Worm (Caenorhabditis elegans): ENCODE results near the gene pld-1.
"Not testable (repeated sequence)": the region's sequence is repeated elsewhere in the genome, so short reads cannot be mapped to it uniquely, and the experiment has no call there.

The pld-1 gene

DNA sequence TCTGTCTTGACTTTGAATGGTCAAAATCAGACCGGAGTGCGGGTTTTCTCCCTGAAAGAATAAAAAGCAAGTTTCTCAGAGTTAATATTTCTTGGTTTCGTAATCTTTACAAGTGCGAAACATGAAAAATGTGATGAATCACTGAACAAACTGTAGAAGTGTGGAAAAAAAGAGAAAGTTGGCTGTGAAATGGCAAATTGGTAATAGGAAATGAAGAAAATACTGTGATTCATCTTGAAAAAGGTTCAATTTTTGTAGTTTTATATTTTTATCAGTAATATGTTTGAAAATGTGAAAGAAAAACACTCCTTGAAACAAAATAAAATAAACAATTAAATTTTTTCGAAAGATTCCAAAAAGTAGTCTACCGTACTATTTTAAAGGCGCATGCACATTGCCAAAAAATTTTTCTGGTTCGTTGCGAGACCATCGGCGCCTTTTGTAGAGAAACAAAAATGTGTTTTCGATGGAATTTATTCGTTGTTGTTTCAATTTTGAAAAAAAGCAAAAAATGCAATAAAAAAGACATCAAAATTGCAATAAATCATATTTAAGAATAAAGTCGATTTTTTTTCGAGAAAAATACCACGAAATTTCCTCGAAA lies at the start of gene pld-1:
TSS of gene pld-1 (minus strand) at position 51 of the 604 bp plus-strand sequence.
- TF ChIP-seq unc-62 (GFP tag; optimal IDR thresholded peaks at IDR 0.05): no peak

DNA sequence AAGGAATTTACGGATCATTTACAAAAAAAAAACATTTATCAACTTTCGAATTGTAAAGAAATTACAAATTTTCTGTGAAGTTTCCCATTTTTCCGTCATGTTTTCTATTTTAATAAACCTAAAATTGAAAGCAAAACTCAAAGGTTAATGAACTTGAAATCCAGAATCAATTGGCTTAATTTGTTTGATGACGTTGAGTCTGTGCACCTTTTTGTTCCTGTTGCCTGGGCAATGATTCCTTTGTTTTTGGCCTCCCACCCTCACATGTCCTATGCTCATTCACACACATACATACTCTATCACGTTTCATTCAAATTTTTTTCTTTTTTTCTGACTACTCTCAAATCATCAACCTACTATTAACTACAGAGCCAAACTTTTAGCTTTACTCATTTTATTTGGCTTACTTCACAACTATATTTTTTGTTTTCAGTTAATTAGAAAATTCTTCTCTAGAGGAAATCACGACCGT lies 44.8 kb upstream of the pld-1 start, which contains the start of gene F58A6.2:
TSS of gene F58A6.2 (plus strand) at position 422 of the 472 bp plus-strand sequence.
- TF ChIP-seq unc-62 (GFP tag; optimal IDR thresholded peaks at IDR 0.05): no peak

DNA sequence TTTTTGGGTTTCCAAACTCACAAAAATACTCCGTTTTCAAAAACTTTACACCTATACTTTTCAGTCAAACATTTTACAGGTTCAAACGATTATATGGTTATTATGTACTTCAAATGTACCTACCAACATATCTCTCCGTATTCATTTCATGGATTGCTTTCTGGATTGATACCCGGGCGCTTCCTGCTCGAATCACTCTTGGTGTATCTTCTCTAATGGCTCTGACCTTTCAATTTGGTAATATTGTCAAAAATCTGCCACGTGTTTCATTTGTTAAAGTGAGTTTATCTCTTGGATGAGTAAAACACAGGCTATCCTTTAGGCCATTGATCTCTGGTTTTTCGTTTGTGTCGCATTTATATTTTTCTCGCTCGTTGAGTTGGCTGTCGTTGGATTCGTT lies 40.3 kb upstream of the pld-1 start:
- TF ChIP-seq unc-62 (GFP tag; optimal IDR thresholded peaks at IDR 0.05): no peak

DNA sequence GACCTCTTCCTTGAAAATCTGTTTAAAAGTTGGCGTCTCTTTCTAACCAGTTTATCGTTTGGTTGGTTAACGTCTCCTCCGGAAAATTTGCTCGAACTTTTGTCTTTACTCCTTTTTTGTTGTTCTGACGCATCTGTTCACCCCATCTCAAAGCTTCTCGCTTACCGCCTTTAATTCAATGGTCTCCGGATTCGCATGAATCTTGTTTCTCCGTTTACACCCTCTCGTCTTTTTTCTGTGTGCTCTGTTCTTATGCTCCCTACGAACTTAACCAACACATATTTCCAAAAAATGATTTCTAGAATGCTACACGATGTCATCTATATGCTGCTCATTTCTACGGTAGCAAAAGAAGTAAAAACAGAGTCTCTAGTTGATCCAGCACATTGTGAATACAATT lies 38.6 kb upstream of the pld-1 start, which contains the start of gene lgc-56:
TSS of gene lgc-56 (plus strand) at position 301 of the 400 bp plus-strand sequence.
- TF ChIP-seq unc-62 (GFP tag; optimal IDR thresholded peaks at IDR 0.05): no peak

DNA sequence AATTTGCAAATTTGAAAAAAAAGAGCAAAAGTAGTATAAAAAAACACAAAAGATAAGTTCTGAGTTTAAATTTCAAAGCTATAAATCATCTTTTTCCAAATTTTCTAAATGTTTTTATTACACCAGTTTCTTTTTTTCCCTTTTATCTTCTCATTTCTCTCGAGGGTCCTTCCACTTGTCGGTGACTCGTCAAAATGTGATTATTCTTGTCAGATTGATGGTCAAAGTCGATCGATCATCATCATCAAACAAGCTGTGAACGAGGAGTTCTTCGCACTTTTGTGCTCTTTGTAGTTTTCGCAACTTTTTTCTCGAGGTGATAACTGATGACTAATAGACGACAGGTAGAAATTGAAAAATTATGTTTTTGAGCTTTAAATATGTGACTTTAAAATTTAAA lies 29.1 kb upstream of the pld-1 start:
- no peak for TF ChIP-seq unc-62 (GFP tag; optimal IDR thresholded peaks at IDR 0.05)

DNA sequence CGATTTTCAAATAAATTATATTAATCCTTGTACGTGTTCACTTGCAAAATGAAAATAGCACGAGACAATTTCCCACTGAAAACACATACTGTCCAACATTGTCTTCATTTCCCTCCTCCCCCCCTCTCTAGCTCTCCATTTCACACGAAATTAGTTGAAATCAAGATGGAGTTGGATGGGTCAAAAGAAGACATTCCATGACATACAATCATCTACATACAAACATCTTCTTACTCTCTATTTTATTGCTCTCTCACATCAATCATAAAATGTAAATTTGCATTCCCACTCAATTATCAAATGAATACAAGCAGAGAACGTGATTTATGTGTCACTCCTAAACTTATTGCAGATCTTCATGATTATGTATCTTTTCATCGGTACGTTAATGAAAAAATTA lies 24.2 kb upstream of the pld-1 start, which contains the start of gene srsy-1:
TSS of gene srsy-1 (plus strand) at position 301 of the 400 bp plus-strand sequence.
- TF ChIP-seq unc-62 (GFP tag; optimal IDR thresholded peaks at IDR 0.05): no peak

DNA sequence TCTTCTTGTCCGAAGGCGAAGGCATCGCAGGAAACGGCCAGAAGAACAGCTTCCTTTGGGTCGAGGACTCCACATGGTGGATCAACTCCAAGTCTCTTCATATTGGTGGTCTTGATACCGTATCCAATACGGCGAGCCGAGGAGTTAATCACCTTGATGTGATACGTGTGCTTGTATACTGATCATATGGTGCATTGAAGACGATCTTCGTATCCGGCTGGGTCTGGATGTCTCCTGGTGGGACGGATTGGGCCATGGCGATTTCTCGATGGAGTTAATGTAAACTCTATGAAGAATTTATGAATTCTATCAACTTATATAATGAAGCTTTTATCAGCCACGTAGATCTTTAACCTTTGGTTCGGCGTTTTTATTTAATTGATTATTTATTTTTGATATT lies 23.7 kb upstream of the pld-1 start, which contains the start of gene msp-74:
TSS of gene msp-74 (minus strand) at position 101 of the 400 bp plus-strand sequence.
- TF ChIP-seq unc-62 (GFP tag; optimal IDR thresholded peaks at IDR 0.05): not testable (repeated sequence)

DNA sequence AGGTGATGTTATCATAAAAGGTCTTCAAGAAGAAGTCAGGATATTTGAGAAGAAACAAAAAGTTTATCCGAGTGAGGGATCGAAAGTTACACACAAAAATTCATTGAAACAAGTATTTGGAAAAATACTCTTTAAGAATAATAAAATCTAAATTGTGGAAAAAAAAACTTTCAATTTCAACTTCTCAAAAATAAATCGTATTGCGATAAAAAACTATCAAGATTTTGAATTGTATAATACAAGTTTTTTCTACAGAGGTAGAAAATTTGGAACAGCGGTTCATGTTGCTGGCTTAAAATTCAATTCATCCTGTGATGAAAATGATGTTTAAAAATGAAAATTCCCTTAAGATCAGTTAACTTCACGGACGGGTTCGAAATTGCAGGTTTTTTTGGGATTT lies 20.6 kb upstream of the pld-1 start, which contains the start of gene F09C12.8:
TSS of gene F09C12.8 (plus strand) at position 301 of the 400 bp plus-strand sequence.
- TF ChIP-seq unc-62 (GFP tag; optimal IDR thresholded peaks at IDR 0.05): no peak

DNA sequence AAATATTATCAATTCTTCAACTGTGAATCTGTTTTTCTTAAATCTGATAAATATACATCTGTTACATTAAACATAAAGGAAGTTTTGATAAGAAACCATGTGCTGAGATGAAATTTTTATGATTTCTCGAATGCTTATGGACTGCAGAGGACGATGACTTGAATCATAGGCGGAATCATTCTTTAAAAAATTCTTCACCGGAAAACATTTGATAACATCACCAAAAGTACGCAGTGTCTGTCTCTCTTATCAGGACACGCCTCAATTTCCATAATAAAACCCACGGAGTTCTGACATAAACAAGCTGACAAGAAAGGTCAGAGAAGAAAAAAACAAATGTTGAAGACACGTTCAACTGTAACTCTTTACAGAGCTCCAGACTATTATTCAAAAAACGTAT lies 18.2 kb upstream of the pld-1 start, which contains the start of gene F09C12.2:
TSS of gene F09C12.2 (plus strand) at position 320 of the 400 bp plus-strand sequence.
- TF ChIP-seq unc-62 (GFP tag; optimal IDR thresholded peaks at IDR 0.05): no peak

DNA sequence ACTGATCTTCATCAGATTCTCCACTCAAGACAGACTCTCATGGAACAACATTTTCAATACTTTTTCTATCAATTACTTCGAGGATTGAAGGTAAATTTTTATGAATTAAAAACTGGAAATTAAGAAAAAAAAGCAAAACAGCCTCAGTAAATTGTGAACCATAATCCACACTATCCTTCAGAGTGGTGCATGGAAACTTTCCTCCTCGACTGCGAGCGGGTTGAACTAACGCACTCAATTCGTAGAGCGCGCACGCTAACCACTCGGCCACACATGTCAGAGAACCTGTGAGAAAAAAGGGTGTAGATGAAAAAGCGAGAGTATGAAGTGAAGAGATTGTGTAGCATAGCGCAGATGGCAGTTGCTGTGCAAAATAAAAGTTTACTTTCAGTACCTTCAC lies 13.5 kb upstream of the pld-1 start:
- TF ChIP-seq unc-62 (GFP tag; optimal IDR thresholded peaks at IDR 0.05): no peak

DNA sequence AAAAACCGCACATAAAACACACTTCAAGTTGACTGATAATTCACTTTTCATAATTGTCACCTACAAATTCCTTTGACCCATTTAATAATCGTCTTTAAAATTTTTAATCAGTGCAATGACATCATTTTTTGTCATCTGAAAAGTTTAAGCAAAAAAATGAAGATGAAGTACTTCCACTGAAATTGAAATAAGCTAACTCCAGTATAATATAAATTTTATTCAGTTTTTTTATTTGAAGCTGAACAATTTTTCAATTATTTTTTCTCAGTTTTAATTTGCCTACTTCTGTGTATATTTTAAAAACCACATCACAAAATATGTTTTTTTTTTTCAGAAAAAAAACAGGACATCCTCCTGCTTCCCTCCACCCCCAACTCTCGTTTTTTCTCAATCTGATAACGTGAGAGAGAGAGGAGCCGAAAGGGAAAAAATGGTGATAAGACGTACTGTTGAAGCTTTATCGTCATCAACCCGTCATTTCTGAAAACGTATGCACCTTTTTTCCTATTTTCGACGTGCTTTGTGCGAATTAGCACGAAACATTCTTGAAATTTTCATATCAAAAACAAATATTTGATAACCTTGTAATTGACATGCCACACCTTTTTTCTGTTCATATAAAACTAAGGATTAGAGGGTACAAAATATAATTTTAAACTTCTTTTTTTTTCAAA lies 12.4 kb upstream of the pld-1 start, which contains the start of the genes C04G6.11 and mpk-2:
TSS of gene C04G6.11 (minus strand) at position 51 of the 674 bp plus-strand sequence.
TSS of gene mpk-2 (plus strand) at position 335 of the 674 bp plus-strand sequence.
- no peak for TF ChIP-seq unc-62 (GFP tag; optimal IDR thresholded peaks at IDR 0.05)

DNA sequence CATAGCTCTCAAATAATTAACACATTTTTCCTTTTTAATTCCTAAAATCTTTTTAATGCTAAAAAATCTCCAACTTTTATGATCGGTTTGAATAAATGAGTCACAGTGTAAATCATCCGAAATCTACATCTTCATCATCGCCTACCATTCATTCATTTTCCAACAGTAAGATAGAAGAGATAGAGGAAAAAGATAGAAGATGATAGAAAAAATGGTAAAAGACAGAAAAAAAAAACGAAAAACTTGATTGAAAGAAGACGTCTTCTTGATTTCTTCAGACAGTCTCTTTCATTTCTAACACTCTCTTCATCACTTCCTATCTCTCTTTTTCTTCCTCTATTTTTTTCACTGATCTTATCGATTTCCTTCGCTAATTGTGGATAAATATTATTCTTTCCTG lies 11.7 kb upstream of the pld-1 start:
- no peak for TF ChIP-seq unc-62 (GFP tag; optimal IDR thresholded peaks at IDR 0.05)

DNA sequence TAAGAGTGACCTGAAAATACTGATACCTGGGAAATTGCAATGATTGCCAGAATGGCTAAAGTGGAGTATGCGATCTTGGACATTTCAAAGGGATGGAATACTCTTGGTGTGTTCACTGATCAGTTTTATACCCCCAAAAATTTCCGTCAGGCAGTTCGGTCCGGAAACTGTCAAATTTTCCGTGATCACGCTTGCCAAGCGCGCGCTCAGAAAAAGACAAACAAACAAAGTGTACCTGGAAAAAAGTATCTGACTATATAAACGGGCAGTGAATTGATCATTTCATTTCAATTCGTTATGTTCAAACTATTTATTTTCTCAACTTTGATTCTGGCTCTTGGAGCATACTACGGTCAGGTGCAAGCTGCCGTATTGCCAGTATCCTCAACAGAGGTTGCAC lies 10.2 kb upstream of the pld-1 start, which contains the start of the genes idpb-3 and idpb-1:
TSS of gene idpb-3 (minus strand) at position 101 of the 400 bp plus-strand sequence.
TSS of gene idpb-1 (plus strand) at position 284 of the 400 bp plus-strand sequence.
- no peak for TF ChIP-seq unc-62 (GFP tag; optimal IDR thresholded peaks at IDR 0.05)

DNA sequence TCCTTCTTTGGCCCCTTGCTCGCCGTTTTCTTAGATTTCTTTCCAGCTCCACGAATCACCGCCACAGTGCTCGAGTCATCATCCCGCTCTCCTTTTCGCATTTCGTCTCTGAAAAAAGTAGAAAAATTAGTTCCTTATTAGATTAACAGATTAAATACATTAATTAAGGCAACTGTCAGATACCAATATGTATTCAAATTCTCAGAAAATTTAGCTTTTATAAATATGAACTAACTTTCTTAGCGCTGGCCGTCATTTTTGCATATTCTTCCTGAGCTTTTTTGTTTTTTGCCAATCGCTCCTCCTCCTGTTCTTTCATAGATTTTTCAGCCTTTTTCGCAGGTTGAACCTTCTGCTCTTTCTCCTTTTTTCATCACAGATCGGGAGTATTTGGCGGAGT lies 8.2 kb upstream of the pld-1 start, which contains the start of gene C04G6.6:
TSS of gene C04G6.6 (minus strand) at position 101 of the 400 bp plus-strand sequence.
- TF ChIP-seq unc-62 (GFP tag; optimal IDR thresholded peaks at IDR 0.05): no peak

DNA sequence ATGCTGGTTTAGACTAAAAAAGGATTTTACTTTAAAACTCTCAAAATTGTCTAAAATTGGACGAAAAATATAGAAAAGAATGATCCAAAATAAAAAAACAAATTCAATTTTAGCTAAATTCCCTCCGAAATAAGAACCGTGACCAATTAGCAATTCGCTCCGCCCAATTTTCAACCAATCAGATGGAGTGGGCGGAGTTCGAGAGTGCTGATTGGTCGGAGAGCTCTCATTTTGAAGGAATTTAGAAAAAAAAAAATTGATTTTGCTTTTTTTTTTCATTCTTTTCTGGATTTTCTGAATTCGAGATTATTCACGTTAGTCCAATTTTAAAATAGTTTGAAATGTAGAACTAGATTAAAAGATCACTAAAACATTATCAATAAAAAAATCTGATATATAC lies 7.5 kb upstream of the pld-1 start:
- no peak for TF ChIP-seq unc-62 (GFP tag; optimal IDR thresholded peaks at IDR 0.05)

DNA sequence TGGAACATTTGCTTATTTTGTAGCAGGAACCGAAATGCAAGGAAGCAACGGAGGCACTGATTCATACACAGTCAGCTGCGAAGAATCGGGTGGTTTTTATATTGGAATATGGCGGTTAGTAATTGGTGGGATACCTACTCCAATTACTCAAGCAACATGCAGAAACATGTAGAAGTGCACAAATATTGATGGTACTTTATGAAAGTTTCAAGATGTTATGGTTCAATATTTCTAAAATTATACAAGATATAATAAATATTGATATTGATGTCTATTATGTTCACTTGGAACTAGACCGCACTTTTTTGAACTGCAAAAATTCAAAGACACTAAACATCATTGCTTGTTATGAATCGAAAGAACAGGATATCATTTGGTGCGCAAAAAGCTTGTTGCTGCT lies 2.5 kb upstream of the pld-1 start, which contains the start of gene C04G6.13:
TSS of gene C04G6.13 (plus strand) at position 301 of the 400 bp plus-strand sequence.
- no peak for TF ChIP-seq unc-62 (GFP tag; optimal IDR thresholded peaks at IDR 0.05)

Data from whole organism, dauer.